Fruit fly (Drosophila melanogaster): ENCODE measurements around the gene CG34447.

Gene CG34447

DNA sequence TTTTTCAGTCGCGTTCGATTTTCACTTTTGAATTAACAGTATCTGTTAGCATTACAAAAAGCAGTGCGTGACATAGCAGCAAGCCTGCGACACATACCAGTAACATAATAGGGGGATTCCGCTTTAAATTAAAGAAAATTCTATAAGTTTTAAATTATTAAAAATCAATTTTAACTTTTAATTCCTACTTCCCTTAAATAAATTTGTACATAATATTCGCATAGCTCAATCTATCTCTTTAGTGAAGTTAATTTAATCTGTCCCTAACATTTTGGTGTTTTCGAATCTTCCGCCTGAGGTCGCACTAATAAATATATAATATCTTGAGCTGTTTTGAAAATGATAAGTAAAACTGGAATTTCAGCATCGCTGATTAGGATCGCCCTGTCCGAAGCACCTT is 677 bp upstream of the CG34447 start, which contains the start of gene CG9886:
Gene CG9886 (plus strand): TSS at position 341 of the 400 bp plus-strand sequence.
- TF ChIP-seq achi (GFP tag; optimal IDR thresholded peaks at IDR 0.05) (peak; percentile 45), CG3919 (GFP tag; optimal IDR thresholded peaks at IDR 0.05) (peak; percentile 41), Hr38 (GFP tag; optimal IDR thresholded peaks at IDR 0.05) (no peak), CG8319 (GFP tag; optimal IDR thresholded peaks at IDR 0.05) (no peak), pdm3 (GFP tag; optimal IDR thresholded peaks at IDR 0.05) (peak; percentile 60), CG8119 (GFP tag; IDR thresholded peaks at IDR 0.05) (peak; percentile 47; the same call in 2 of the 3 replicates), Gug (GFP tag; IDR thresholded peaks at IDR 0.05) (no peak), Sox15 (GFP tag; optimal IDR thresholded peaks at IDR 0.05) (no peak), CG9139 (GFP tag; optimal IDR thresholded peaks at IDR 0.05) (no peak), CG11762 (GFP tag; optimal IDR thresholded peaks at IDR 0.05; ENCODE audit: insufficient read depth) (no peak), Eip78C (GFP tag) (peak; percentile 87), CG8632 (GFP tag; optimal IDR thresholded peaks at IDR 0.05) (peak; percentile 33), fkh (GFP tag; optimal IDR thresholded peaks at IDR 0.05) (no peak), salr (GFP tag; optimal IDR thresholded peaks at IDR 0.05) (peak in 1 of 2 experiments; percentile 25), Ets96B (tag; optimal IDR thresholded peaks at IDR 0.05) (peak; percentile 58), CG4318 (GFP tag; optimal IDR thresholded peaks at IDR 0.05) (no peak), fd59A (GFP tag; optimal IDR thresholded peaks at IDR 0.05) (no peak), CG11902 (GFP tag; optimal IDR thresholded peaks at IDR 0.05) (no peak), eg (GFP tag; IDR thresholded peaks at IDR 0.05) (peak; percentile 63), CG32006 (GFP tag; optimal IDR thresholded peaks at IDR 0.05) (peak; percentile 50), Blimp-1 (GFP tag; optimal IDR thresholded peaks at IDR 0.05) (no peak), dsx (GFP tag; optimal IDR thresholded peaks at IDR 0.05; ENCODE audit: poor library complexity, severe bottlenecking) (no peak), Lpt (GFP tag; optimal IDR thresholded peaks at IDR 0.05) (peak; percentile 3), Sox102F (GFP tag; optimal IDR thresholded peaks at IDR 0.05) (peak; percentile 36), fd85E (GFP tag; optimal IDR thresholded peaks at IDR 0.05) (no peak), svp (GFP tag) (peak; percentile 80), Hr4 (GFP tag; optimal IDR thresholded peaks at IDR 0.05) (peak; percentile 44), CG1621 (tag; optimal IDR thresholded peaks at IDR 0.05) (no peak), OdsH (GFP tag; optimal IDR thresholded peaks at IDR 0.05) (peak; percentile 66), CG6854 (GFP tag; optimal IDR thresholded peaks at IDR 0.05) (no peak), CG34406 (GFP tag; optimal IDR thresholded peaks at IDR 0.05) (peak; percentile 49), net (GFP tag; optimal IDR thresholded peaks at IDR 0.05) (peak; percentile 22), acj6 (GFP tag; optimal IDR thresholded peaks at IDR 0.05) (peak; percentile 55), CG10669 (GFP tag; optimal IDR thresholded peaks at IDR 0.05) (peak; percentile 43), CG6163 (GFP tag; IDR thresholded peaks at IDR 0.05) (0 out of 3 replicates have a peak, but pooled peaks have one; percentile 11), cyc (GFP tag; optimal IDR thresholded peaks at IDR 0.05) (peak; percentile 42), Smox (GFP tag; optimal IDR thresholded peaks at IDR 0.05) (peak; percentile 62), CG6792 (GFP tag; optimal IDR thresholded peaks at IDR 0.05) (peak; percentile 39), spab (GFP tag; optimal IDR thresholded peaks at IDR 0.05) (no peak), Met (GFP tag; optimal IDR thresholded peaks at IDR 0.05) (peak; percentile 29), CG15336 (GFP tag; IDR thresholded peaks at IDR 0.05) (peak; percentile 60), esn (GFP tag; optimal IDR thresholded peaks at IDR 0.05) (peak; percentile 67), lz (GFP tag; optimal IDR thresholded peaks at IDR 0.05) (peak; percentile 52), Eip93F (GFP tag; optimal IDR thresholded peaks at IDR 0.05) (no peak), CG6808 (GFP tag; optimal IDR thresholded peaks at IDR 0.05) (no peak), CG10631 (GFP tag; optimal IDR thresholded peaks at IDR 0.05) (peak; percentile 43), Eip75B (GFP tag; optimal IDR thresholded peaks at IDR 0.05) (peak; percentile 23), Hr39 (GFP tag; optimal IDR thresholded peaks at IDR 0.05) (peak; percentile 34), CG3032 (tag; optimal IDR thresholded peaks at IDR 0.05) (peak; percentile 73), dac (GFP tag; optimal IDR thresholded peaks at IDR 0.05) (no peak), topi (GFP tag; optimal IDR thresholded peaks at IDR 0.05) (peak; percentile 33), vri (GFP tag; optimal IDR thresholded peaks at IDR 0.05) (peak; percentile 37), CG11294 (GFP tag; IDR thresholded peaks at IDR 0.05) (no peak)
